Fruit fly (Drosophila melanogaster) whole organism, embryonic: Measurements from ENCODE around the gene Dph3.
A peak's percentile ranks its signal among the peaks of the same experiment; 100 is the strongest.

Source experiments
- BEAF-32 ChIP-seq: fragments of 200-800 bp; sonication (Bioruptor generic); optimal IDR thresholded peaks from 3 replicates; lab custom pipeline; 2017; ENCODE audit warnings: missing biosample characterization, missing genetic modification characterization, mild to moderate bottlenecking, moderate library complexity, missing genetic modification reagents
- Bdp1 ChIP-seq: fragments of 200-800 bp; sonication (Bioruptor generic); optimal IDR thresholded peaks from 3 replicates; lab custom pipeline; 2016; ENCODE audit warnings: missing biosample characterization, missing genetic modification characterization
- CG10366 ChIP-seq: fragments of 200-800 bp; sonication (Bioruptor generic); IDR thresholded peaks from 2 replicates; pipeline ENCODE4 v1.3.6; 2022; ENCODE audit warnings: missing biosample characterization, missing genetic modification characterization
- CG10979 ChIP-seq: fragments of 200-800 bp; sonication (Bioruptor generic); optimal IDR thresholded peaks from 2 replicates; lab custom pipeline; 2018; ENCODE audit warnings: missing biosample characterization, mild to moderate bottlenecking, missing genetic modification characterization, moderate library complexity
- CG11695 ChIP-seq: fragments of 200-800 bp; sonication (Bioruptor generic); IDR thresholded peaks from 3 replicates; pipeline ENCODE4 v1.3.6; 2022; ENCODE audit warnings: missing biosample characterization, missing genetic modification characterization
- CG13424 ChIP-seq: fragments of 200-800 bp; sonication (Bioruptor generic); optimal IDR thresholded peaks from 2 replicates; lab custom pipeline; 2019; ENCODE audit warnings: missing biosample characterization, mild to moderate bottlenecking, missing genetic modification characterization, moderate library complexity
- CG14667 ChIP-seq: fragments of 200-800 bp; sonication (Bioruptor generic); IDR thresholded peaks from 2 replicates; pipeline ENCODE4 v1.3.6; 2022; ENCODE audit warnings: missing biosample characterization, missing genetic modification characterization
- CG17912 ChIP-seq: fragments of 200-800 bp; sonication (Bioruptor generic); optimal IDR thresholded peaks from 2 replicates; lab custom pipeline; 2018; ENCODE audit warnings: missing biosample characterization, mild to moderate bottlenecking, missing genetic modification characterization
- CG18262 ChIP-seq: fragments of 200-800 bp; optimal IDR thresholded peaks from 3 replicates; lab custom pipeline; 2019; ENCODE audit warnings: missing biosample characterization, mild to moderate bottlenecking, missing genetic modification characterization, moderate library complexity
- CG18476 ChIP-seq: fragments of 200-800 bp; sonication (Bioruptor generic); optimal IDR thresholded peaks from 2 replicates; lab custom pipeline; 2016; ENCODE audit warnings: missing biosample characterization, mild to moderate bottlenecking, missing genetic modification characterization
- CG2129 ChIP-seq: fragments of 200-800 bp; sonication (Bioruptor generic); IDR thresholded peaks from 2 replicates; pipeline ENCODE4 v1.3.6; 2022; ENCODE audit warnings: missing biosample characterization, missing genetic modification characterization; ENCODE audit not compliant: partially characterized antibody
- CG2875 ChIP-seq: fragments of 200-800 bp; sonication (Bioruptor generic); optimal IDR thresholded peaks from 2 replicates; lab custom pipeline; 2017; ENCODE audit warnings: missing biosample characterization, mild to moderate bottlenecking, missing genetic modification characterization, missing genetic modification reagents
- CG30403 ChIP-seq: fragments of 200-800 bp; sonication (Bioruptor generic); optimal IDR thresholded peaks from 3 replicates; lab custom pipeline; 2016; ENCODE audit warnings: missing biosample characterization, missing genetic modification characterization
- CG33213 ChIP-seq: fragments of 200-800 bp; sonication (Bioruptor generic); optimal IDR thresholded peaks from 3 replicates; lab custom pipeline; 2016; ENCODE audit warnings: missing biosample characterization, missing genetic modification characterization
- CG4404 ChIP-seq: fragments of 200-800 bp; sonication (Bioruptor generic); IDR thresholded peaks from 2 replicates; pipeline ENCODE4 v1.3.6; 2022; ENCODE audit warnings: missing biosample characterization, missing genetic modification characterization
- CG4730 ChIP-seq: fragments of 200-800 bp; sonication (Bioruptor generic); IDR thresholded peaks from 2 replicates; pipeline ENCODE4 v1.3.6; 2022; ENCODE audit warnings: missing biosample characterization, missing genetic modification characterization
- CG7963 ChIP-seq: fragments of 200-800 bp; sonication (Bioruptor generic); IDR thresholded peaks from 3 replicates; pipeline ENCODE4 v1.3.6; 2022; ENCODE audit warnings: missing biosample characterization, missing genetic modification characterization; ENCODE audit not compliant: partially characterized antibody
- CG7987 ChIP-seq: fragments of 200-800 bp; sonication (Bioruptor generic); optimal IDR thresholded peaks from 2 replicates; lab custom pipeline; 2018; ENCODE audit warnings: missing biosample characterization, mild to moderate bottlenecking, missing genetic modification characterization, moderate library complexity
- CG9727 ChIP-seq: fragments of 200-800 bp; sonication (Bioruptor generic); optimal IDR thresholded peaks from 3 replicates; lab custom pipeline; 2017; ENCODE audit warnings: missing biosample characterization, mild to moderate bottlenecking, missing genetic modification characterization
- CG9876 ChIP-seq: fragments of 200-800 bp; sonication (Bioruptor generic); optimal IDR thresholded peaks from 2 replicates; lab custom pipeline; 2016; ENCODE audit warnings: missing biosample characterization, missing genetic modification characterization
- CHES-1-like ChIP-seq: fragments of 200-800 bp; sonication (Bioruptor generic); optimal IDR thresholded peaks from 2 replicates; lab custom pipeline; 2016; ENCODE audit warnings: missing biosample characterization, missing genetic modification characterization
- Dek ChIP-seq: fragments of 200-800 bp; sonication (Bioruptor generic); optimal IDR thresholded peaks from 3 replicates; lab custom pipeline; 2019; ENCODE audit warnings: missing biosample characterization, mild to moderate bottlenecking, missing genetic modification characterization, moderate library complexity
- Gsc ChIP-seq: fragments of 200-800 bp; sonication (Bioruptor generic); IDR thresholded peaks from 2 replicates; pipeline ENCODE4 v1.3.6; 2022; ENCODE audit warnings: missing biosample characterization, missing genetic modification characterization
- Hr3 ChIP-seq: fragments of 200-800 bp; sonication (Bioruptor generic); optimal IDR thresholded peaks from 3 replicates; lab custom pipeline; 2016; ENCODE audit warnings: missing biosample characterization, missing genetic modification characterization
- MBD-R2 ChIP-seq: fragments of 200-800 bp; sonication (Bioruptor generic); IDR thresholded peaks from 2 replicates; pipeline ENCODE4 v1.3.6; 2022; ENCODE audit warnings: missing biosample characterization, missing genetic modification characterization
- Max ChIP-seq: fragments of 200-800 bp; sonication (Bioruptor generic); optimal IDR thresholded peaks from 2 replicates; lab custom pipeline; 2016; ENCODE audit warnings: missing biosample characterization, mild to moderate bottlenecking, missing genetic modification characterization
- Ssrp ChIP-seq: fragments of 200-800 bp; sonication (Bioruptor generic); optimal IDR thresholded peaks from 2 replicates; lab custom pipeline; 2018; ENCODE audit warnings: missing biosample characterization, mild to moderate bottlenecking, missing genetic modification characterization, moderate library complexity
- TFAM ChIP-seq: fragments of 200-800 bp; sonication (Bioruptor generic); optimal IDR thresholded peaks from 2 replicates; lab custom pipeline; 2017; ENCODE audit warnings: missing biosample characterization, missing genetic modification characterization, inconsistent platforms
- ac ChIP-seq: fragments of 200-800 bp; sonication (Bioruptor generic); optimal IDR thresholded peaks from 3 replicates; lab custom pipeline; 2017; ENCODE audit warnings: missing biosample characterization, mild to moderate bottlenecking, missing genetic modification characterization
- amos ChIP-seq: fragments of 200-800 bp; sonication (Bioruptor generic); IDR thresholded peaks from 2 replicates; pipeline ENCODE4 v1.3.6; 2022; ENCODE audit warnings: missing biosample characterization, missing genetic modification characterization; ENCODE audit not compliant: partially characterized antibody
- cas ChIP-seq: fragments of 200-800 bp; sonication (Bioruptor generic); IDR thresholded peaks from 2 replicates; pipeline ENCODE4 v1.3.6; 2022; ENCODE audit warnings: missing biosample characterization, missing genetic modification characterization
- cg ChIP-seq: fragments of 200-800 bp; sonication (Bioruptor generic); optimal IDR thresholded peaks from 3 replicates; lab custom pipeline; 2019; ENCODE audit warnings: missing biosample characterization, mild to moderate bottlenecking, missing genetic modification characterization, moderate library complexity
- chif ChIP-seq, 2 experiments: fragments of 200-800 bp; sonication (Bioruptor generic); optimal IDR thresholded peaks; 3 replicates each; lab custom pipeline; 2016; ENCODE audit warnings: missing biosample characterization in 2 of 2, missing genetic modification characterization in 2 of 2
- chn ChIP-seq: fragments of 200-800 bp; sonication (Bioruptor generic); optimal IDR thresholded peaks from 2 replicates; lab custom pipeline; 2016; ENCODE audit warnings: missing biosample characterization, missing genetic modification characterization
- dysf ChIP-seq: fragments of 200-800 bp; sonication (Bioruptor generic); IDR thresholded peaks from 3 replicates; pipeline ENCODE4 v1.3.6; 2022; ENCODE audit warnings: missing biosample characterization, missing genetic modification characterization
- en ChIP-seq: fragments of 200-800 bp; sonication (Bioruptor generic); optimal IDR thresholded peaks from 2 replicates; lab custom pipeline; 2016; ENCODE audit warnings: missing biosample characterization, missing genetic modification characterization
- gce ChIP-seq: fragments of 200-800 bp; sonication (Bioruptor generic); IDR thresholded peaks from 3 replicates; pipeline ENCODE4 v1.3.6; 2022; ENCODE audit warnings: missing biosample characterization, missing genetic modification characterization
- gsb ChIP-seq: fragments of 200-800 bp; sonication (Bioruptor generic); IDR thresholded peaks from 2 replicates; pipeline ENCODE4 v1.3.6; 2022; ENCODE audit warnings: missing biosample characterization, missing genetic modification characterization
- hbn ChIP-seq: fragments of 200-800 bp; sonication (Bioruptor generic); IDR thresholded peaks from 2 replicates; pipeline ENCODE4 v1.3.6; 2022; ENCODE audit warnings: missing biosample characterization, missing genetic modification characterization; ENCODE audit not compliant: partially characterized antibody
- hth ChIP-seq: fragments of >200 bp; optimal IDR thresholded peaks from 2 replicates; lab custom pipeline; 2017; ENCODE audit warnings: inconsistent platforms
- jumu ChIP-seq: fragments of 200-800 bp; sonication (Bioruptor generic); optimal IDR thresholded peaks from 3 replicates; lab custom pipeline; 2016; ENCODE audit warnings: missing biosample characterization, missing genetic modification characterization
- nmo ChIP-seq: fragments of 200-800 bp; sonication (Bioruptor generic); optimal IDR thresholded peaks from 2 replicates; lab custom pipeline; 2018; ENCODE audit warnings: missing biosample characterization, mild to moderate bottlenecking, missing genetic modification characterization, moderate library complexity
- pum ChIP-seq: fragments of 200-800 bp; sonication (Bioruptor generic); optimal IDR thresholded peaks from 2 replicates; lab custom pipeline; 2016; ENCODE audit warnings: missing biosample characterization, missing genetic modification characterization
- sisA ChIP-seq: fragments of 200-800 bp; sonication (Bioruptor generic); IDR thresholded peaks from 2 replicates; pipeline ENCODE4 v1.3.6; 2022; ENCODE audit warnings: missing biosample characterization, missing genetic modification characterization
- slou ChIP-seq: fragments of 200-800 bp; sonication (Bioruptor generic); optimal IDR thresholded peaks from 3 replicates; lab custom pipeline; 2016; ENCODE audit warnings: missing biosample characterization, missing genetic modification characterization
- so ChIP-seq: fragments of 200-800 bp; sonication (Bioruptor generic); IDR thresholded peaks from 3 replicates; pipeline ENCODE4 v1.3.6; 2022; ENCODE audit warnings: missing biosample characterization, missing genetic modification characterization
- sr ChIP-seq: fragments of 200-800 bp; sonication (Bioruptor generic); IDR thresholded peaks from 3 replicates; pipeline ENCODE4 v1.3.6; 2022; ENCODE audit warnings: missing biosample characterization, missing genetic modification characterization
- tll ChIP-seq, 2 experiments: fragments of 200-800 bp in 1 of 2; fragments of >200 bp in 1 of 2; sonication (Bioruptor generic) in 1 of 2; optimal IDR thresholded peaks; 2 replicates each; lab custom pipeline; 2017 to 2019; ENCODE audit warnings: missing biosample characterization in 2 of 2, missing genetic modification characterization in 2 of 2, mild to moderate bottlenecking in 1 of 2, moderate library complexity in 1 of 2
- zen ChIP-seq: fragments of 200-800 bp; sonication (Bioruptor generic); optimal IDR thresholded peaks from 3 replicates; lab custom pipeline; 2018; ENCODE audit warnings: missing biosample characterization, mild to moderate bottlenecking, missing genetic modification characterization, moderate library complexity
- zen2 ChIP-seq: fragments of 200-800 bp; sonication (Bioruptor generic); IDR thresholded peaks from 3 replicates; pipeline ENCODE4 v1.3.6; 2022; ENCODE audit warnings: missing biosample characterization, missing genetic modification characterization; ENCODE audit not compliant: partially characterized antibody
- zf30C ChIP-seq: fragments of 200-800 bp; sonication (Bioruptor generic); optimal IDR thresholded peaks from 3 replicates; lab custom pipeline; 2018; ENCODE audit warnings: missing biosample characterization, mild to moderate bottlenecking, missing genetic modification characterization

Gene Dph3

dm6 chr3R:11214449-11214950 is 17.2 kb upstream of the Dph3 start, which contains the start of gene ZnT86D (continued):
- TF ChIP-seq chif (GFP tag; optimal IDR thresholded peaks at IDR 0.05; lab: Kevin White, UChicago) (peak; percentile 12 to 43), CG30403 (GFP tag; lab: Kevin White, UChicago) (peak; percentile 59), gsb (GFP tag; lab: Robert Waterston, UW) (no peak), CG7963 (GFP tag; lab: Robert Waterston, UW) (no peak), CG18262 (tag; lab: Kevin White, UChicago) (peak; percentile 69), CG2129 (GFP tag; lab: Robert Waterston, UW) (no peak), hth (lab: Kevin White, UChicago) (no peak), CG14667 (no peak), CG10979 (peak; percentile 48), sisA (GFP tag; lab: Robert Waterston, UW) (peak; percentile 35; the same call in 1 of the 2 replicates), CG4404 (GFP tag; lab: Robert Waterston, UW) (peak; percentile 61), CG2875 (no peak), so (GFP tag; lab: Robert Waterston, UW) (no peak), zf30C (no peak), CG4730 (GFP tag; lab: Robert Waterston, UW) (no peak), chn (GFP tag; lab: Kevin White, UChicago) (no peak), Max (no peak), zen (tag; lab: Kevin White, UChicago) (peak; percentile 40), CG9727 (GFP tag; lab: Kevin White, UChicago) (peak; percentile 55), CG10366 (GFP tag; lab: Robert Waterston, UW) (peak; percentile 30; the same call in 1 of the 2 replicates), Bdp1 (GFP tag; lab: Kevin White, UChicago) (no peak), cg (GFP tag; lab: Kevin White, UChicago) (no peak), nmo (GFP tag; lab: Kevin White, UChicago) (peak; percentile 67), CG9876 (GFP tag; lab: Kevin White, UChicago) (no peak), CG18476 (peak; percentile 51), CHES-1-like (GFP tag; lab: Kevin White, UChicago) (peak; percentile 75), Dek (tag; lab: Kevin White, UChicago) (peak; percentile 72), ac (GFP tag; lab: Kevin White, UChicago) (no peak), pum (GFP tag; lab: Kevin White, UChicago) (peak; percentile 41), en (no peak), Hr3 (GFP tag; lab: Kevin White, UChicago) (peak; percentile 63), Gsc (GFP tag; lab: Robert Waterston, UW) (no peak), sr (no peak), MBD-R2 (GFP tag; lab: Robert Waterston, UW) (peak; percentile 77), zen2 (no peak), Ssrp (tag; lab: Kevin White, UChicago) (peak; percentile 36), cas (GFP tag; lab: Robert Waterston, UW) (no peak), gce (GFP tag; lab: Robert Waterston, UW) (no peak), hbn (GFP tag; lab: Robert Waterston, UW) (no peak), TFAM (GFP tag; lab: Kevin White, UChicago) (no peak), amos (no peak; the same call in 1 of the 2 replicates), CG13424 (tag; lab: Kevin White, UChicago) (peak; percentile 79), CG17912 (GFP tag; lab: Kevin White, UChicago) (peak; percentile 2), slou (peak; percentile 25), CG11695 (GFP tag; lab: Robert Waterston, UW) (no peak), CG33213 (GFP tag; lab: Kevin White, UChicago) (no peak), BEAF-32 (GFP tag; lab: Kevin White, UChicago) (peak; percentile 44), jumu (GFP tag; lab: Kevin White, UChicago) (peak; percentile 53), dysf (GFP tag; lab: Robert Waterston, UW) (peak; percentile 63; the same call in 2 of the 3 replicates), CG7987 (GFP tag; lab: Kevin White, UChicago) (peak; percentile 4), tll (GFP tag; optimal IDR thresholded peaks at IDR 0.05; lab: Kevin White, UChicago) (peak; percentile 18 to 88)
